Worm (Caenorhabditis elegans) whole organism, young adult: ENCODE measurements around the gene srh-214.

ENCODE experiments used
- B0019.2 ChIP-seq: fragments of 200-800 bp; sonication (Bioruptor generic); conservative IDR thresholded peaks from 2 replicates; pipeline ENCODE4 v1.3.6; 2022; ENCODE audit warnings: missing genetic modification reagents, missing genetic modification characterization, missing compliant biosample characterization
- F10E7.11 ChIP-seq: sonication (generic microtip); optimal IDR thresholded peaks from 2 replicates; lab custom pipeline; 2017; ENCODE audit warnings: mild to moderate bottlenecking, missing genetic modification characterization, moderate library complexity, missing compliant biosample characterization
- F22D6.2 ChIP-seq: sonication (generic microtip); optimal IDR thresholded peaks from 2 replicates; lab custom pipeline; 2016; ENCODE audit warnings: mild to moderate bottlenecking, missing genetic modification characterization, missing compliant biosample characterization
- F52B5.7 ChIP-seq: sonication (generic microtip); optimal IDR thresholded peaks from 2 replicates; lab custom pipeline; 2016; ENCODE audit warnings: mild to moderate bottlenecking, missing genetic modification characterization, missing compliant biosample characterization
- F57C9.4 ChIP-seq: sonication (generic microtip); optimal IDR thresholded peaks from 2 replicates; lab custom pipeline; 2017; ENCODE audit warnings: mild to moderate bottlenecking, missing genetic modification characterization, missing compliant biosample characterization
- T07F8.4 ChIP-seq: sonication (generic microtip); optimal IDR thresholded peaks from 2 replicates; lab custom pipeline; 2016; ENCODE audit warnings: mild to moderate bottlenecking, missing genetic modification characterization, moderate library complexity, missing compliant biosample characterization
- Y53G8AR.9 ChIP-seq: fragments of 200-800 bp; sonication (Bioruptor generic); conservative IDR thresholded peaks from 2 replicates; pipeline ENCODE4 v1.3.6; 2022; ENCODE audit warnings: missing genetic modification reagents, missing genetic modification characterization, missing compliant biosample characterization
- Y79H2A.3 ChIP-seq: fragments of 200-800 bp; sonication (Bioruptor generic); conservative IDR thresholded peaks from 2 replicates; pipeline ENCODE4 v1.3.6; 2022; ENCODE audit warnings: missing genetic modification reagents, missing genetic modification characterization, missing compliant biosample characterization
- ama-1 ChIP-seq, 3 experiments: fragments of 150-350 bp in 1 of 3; sonication (generic microtip) in 2 of 3; optimal IDR thresholded peaks; 2 replicates each; lab custom pipeline; 2014 to 2018; ENCODE audit warnings: missing biosample characterization in 2 of 3, missing genetic modification characterization in 2 of 3, missing genetic modification reagents in 2 of 3
- atf-7 ChIP-seq: sonication (generic microtip); optimal IDR thresholded peaks from 2 replicates; lab custom pipeline; 2017; ENCODE audit warnings: mild to moderate bottlenecking, missing genetic modification characterization, missing compliant biosample characterization
- athp-1 ChIP-seq: sonication (generic microtip); optimal IDR thresholded peaks from 2 replicates; lab custom pipeline; 2017; ENCODE audit warnings: mild to moderate bottlenecking, missing genetic modification characterization, missing compliant biosample characterization
- attf-6 ChIP-seq: fragments of 200-800 bp; sonication (Bioruptor generic); IDR thresholded peaks from 2 replicates; pipeline ENCODE4 v1.3.6; 2022; ENCODE audit warnings: missing genetic modification reagents, missing genetic modification characterization, missing compliant biosample characterization
- bed-1 ChIP-seq: fragments of 200-800 bp; sonication (Bioruptor generic); IDR thresholded peaks from 2 replicates; pipeline ENCODE4 v1.3.6; 2022; ENCODE audit warnings: missing genetic modification reagents, missing genetic modification characterization, missing compliant biosample characterization
- bed-2 ChIP-seq: fragments of 200-800 bp; sonication (Bioruptor generic); IDR thresholded peaks from 2 replicates; pipeline ENCODE4 v1.3.6; 2022; ENCODE audit warnings: missing genetic modification reagents, missing genetic modification characterization, missing compliant biosample characterization
- ccch-3 ChIP-seq: fragments of 200-800 bp; sonication (Bioruptor generic); optimal IDR thresholded peaks from 2 replicates; lab custom pipeline; 2018; ENCODE audit warnings: mild to moderate bottlenecking, missing genetic modification characterization, missing compliant biosample characterization
- cebp-2 ChIP-seq: fragments of 200-800 bp; sonication (Bioruptor generic); IDR thresholded peaks from 2 replicates; pipeline ENCODE4 v1.3.6; 2022; ENCODE audit warnings: missing genetic modification characterization, missing compliant biosample characterization
- efl-1 ChIP-seq: fragments of 150-350 bp; optimal IDR thresholded peaks from 2 replicates; lab custom pipeline; 2014; ENCODE audit warnings: missing biosample characterization, missing genetic modification reagents, missing genetic modification characterization
- gei-17 ChIP-seq: fragments of 200-800 bp; sonication (Bioruptor generic); optimal IDR thresholded peaks from 2 replicates; lab custom pipeline; 2018; ENCODE audit warnings: mild to moderate bottlenecking, missing genetic modification characterization, missing compliant biosample characterization
- hlh-26 ChIP-seq: fragments of 200-800 bp; sonication (Bioruptor generic); conservative IDR thresholded peaks from 2 replicates; pipeline ENCODE4 v1.3.6; 2022; ENCODE audit warnings: missing genetic modification reagents, missing genetic modification characterization, missing compliant biosample characterization
- hsf-1 ChIP-seq: fragments of 200-800 bp; sonication (Bioruptor generic); IDR thresholded peaks from 2 replicates; pipeline ENCODE4 v1.3.6; 2022; ENCODE audit warnings: missing genetic modification reagents, missing genetic modification characterization, missing compliant biosample characterization
- let-526 ChIP-seq: fragments of 200-800 bp; sonication (Bioruptor generic); IDR thresholded peaks from 2 replicates; pipeline ENCODE4 v1.3.6; 2022; ENCODE audit warnings: missing genetic modification reagents, missing genetic modification characterization, missing compliant biosample characterization
- lin-26 ChIP-seq: fragments of 200-800 bp; sonication (Bioruptor generic); IDR thresholded peaks from 2 replicates; pipeline ENCODE4 v1.3.6; 2022; ENCODE audit warnings: missing genetic modification reagents, missing genetic modification characterization, missing compliant biosample characterization
- lin-54 ChIP-seq: fragments of 200-800 bp; sonication (Bioruptor generic); optimal IDR thresholded peaks from 2 replicates; lab custom pipeline; 2018; ENCODE audit warnings: mild to moderate bottlenecking, missing genetic modification characterization, missing compliant biosample characterization
- lir-1 ChIP-seq: fragments of 200-800 bp; sonication (Bioruptor generic); conservative IDR thresholded peaks from 2 replicates; pipeline ENCODE4 v1.3.6; 2022; ENCODE audit warnings: missing genetic modification reagents, missing genetic modification characterization, missing compliant biosample characterization
- lsl-1 ChIP-seq: fragments of 200-800 bp; sonication (Bioruptor generic); optimal IDR thresholded peaks from 2 replicates; lab custom pipeline; 2018; ENCODE audit warnings: mild to moderate bottlenecking, missing genetic modification characterization, moderate library complexity, missing compliant biosample characterization
- madf-6 ChIP-seq: fragments of 200-800 bp; sonication (Bioruptor generic); IDR thresholded peaks from 2 replicates; pipeline ENCODE4 v1.3.6; 2022; ENCODE audit warnings: missing genetic modification reagents, missing genetic modification characterization, missing compliant biosample characterization
- mcd-1 ChIP-seq: fragments of 200-800 bp; sonication (Bioruptor generic); IDR thresholded peaks from 2 replicates; pipeline ENCODE4 v1.3.6; 2022; ENCODE audit warnings: missing genetic modification reagents, missing genetic modification characterization, missing compliant biosample characterization
- nfya-1 ChIP-seq: sonication (generic microtip); optimal IDR thresholded peaks from 2 replicates; lab custom pipeline; 2017; ENCODE audit warnings: antibody characterized with exemption, missing compliant biosample characterization, missing genetic modification characterization, borderline replicate concordance; ENCODE audit not compliant: insufficient read depth
- nfyb-1 ChIP-seq: fragments of 200-800 bp; sonication (Bioruptor generic); IDR thresholded peaks from 2 replicates; pipeline ENCODE4 v1.3.6; 2022; ENCODE audit warnings: missing genetic modification reagents, missing genetic modification characterization, missing compliant biosample characterization
- nhr-120 ChIP-seq: fragments of 200-800 bp; sonication (Bioruptor generic); IDR thresholded peaks from 2 replicates; pipeline ENCODE4 v1.3.6; 2022; ENCODE audit warnings: missing genetic modification characterization, missing compliant biosample characterization
- nhr-27 ChIP-seq: fragments of 200-800 bp; sonication (Bioruptor generic); optimal IDR thresholded peaks from 2 replicates; lab custom pipeline; 2018; ENCODE audit warnings: mild to moderate bottlenecking, missing genetic modification characterization, moderate library complexity, missing compliant biosample characterization
- nhr-80 ChIP-seq: sonication (generic microtip); optimal IDR thresholded peaks from 2 replicates; lab custom pipeline; 2016; ENCODE audit warnings: missing genetic modification characterization, missing compliant biosample characterization
- pbrm-1 ChIP-seq: fragments of 200-800 bp; sonication (Bioruptor generic); IDR thresholded peaks from 2 replicates; pipeline ENCODE4 v1.3.6; 2022; ENCODE audit warnings: missing genetic modification reagents, missing genetic modification characterization, missing compliant biosample characterization
- rcor-1 ChIP-seq: fragments of 200-800 bp; sonication (Bioruptor generic); IDR thresholded peaks from 2 replicates; pipeline ENCODE4 v1.3.6; 2022; ENCODE audit warnings: missing genetic modification reagents, missing genetic modification characterization, missing compliant biosample characterization
- repo-1 ChIP-seq: sonication (generic microtip); optimal IDR thresholded peaks from 2 replicates; lab custom pipeline; 2017; ENCODE audit warnings: mild to moderate bottlenecking, missing genetic modification characterization, missing compliant biosample characterization
- sdz-38 ChIP-seq: sonication (generic microtip); optimal IDR thresholded peaks from 2 replicates; lab custom pipeline; 2016; ENCODE audit warnings: missing genotype, missing genetic modification characterization, missing compliant biosample characterization
- snpc-1.1 ChIP-seq: sonication (generic microtip); optimal IDR thresholded peaks from 2 replicates; lab custom pipeline; 2017; ENCODE audit warnings: missing genetic modification characterization, mild to moderate bottlenecking, missing compliant biosample characterization, antibody characterized with exemption, moderate library complexity, missing genotype, missing genetic modification reagents; ENCODE audit not compliant: insufficient read depth
- snpc-1.3 ChIP-seq: sonication (generic microtip); optimal IDR thresholded peaks from 2 replicates; lab custom pipeline; 2017; ENCODE audit warnings: missing genetic modification characterization, mild to moderate bottlenecking, missing compliant biosample characterization, antibody characterized with exemption, moderate library complexity, missing genotype, missing genetic modification reagents; ENCODE audit not compliant: insufficient read depth
- sptf-2 ChIP-seq: fragments of 200-800 bp; sonication (Bioruptor generic); optimal IDR thresholded peaks from 2 replicates; lab custom pipeline; 2018; ENCODE audit warnings: mild to moderate bottlenecking, missing genetic modification characterization, missing compliant biosample characterization
- tlf-1 ChIP-seq: fragments of 200-800 bp; sonication (Bioruptor generic); optimal IDR thresholded peaks from 2 replicates; lab custom pipeline; 2018; ENCODE audit warnings: mild to moderate bottlenecking, missing genetic modification characterization, missing compliant biosample characterization
- ztf-26 ChIP-seq: sonication (generic microtip); optimal IDR thresholded peaks from 2 replicates; lab custom pipeline; 2017; ENCODE audit warnings: missing genetic modification characterization, missing compliant biosample characterization

Gene srh-214

ce11 chrV:16814541-16815207 is 14.9 kb downstream of the srh-214 start (continued):
- TF ChIP-seq F22D6.2 (tag; lab: Kevin White, UChicago) (no peak), F10E7.11 (tag; lab: Kevin White, UChicago) (no peak), cebp-2 (GFP tag; lab: Robert Waterston, UW) (no peak), bed-1 (GFP tag; lab: Robert Waterston, UW) (no peak), lin-54 (GFP tag; lab: Kevin White, UChicago) (no peak), nhr-27 (tag; lab: Kevin White, UChicago) (no peak), athp-1 (tag; lab: Kevin White, UChicago) (no peak), F52B5.7 (tag; lab: Kevin White, UChicago) (no peak), ztf-26 (tag; lab: Kevin White, UChicago) (no peak), madf-6 (GFP tag; lab: Robert Waterston, UW) (peak; percentile 6; the same call in 1 of the 2 replicates), nhr-80 (tag; lab: Kevin White, UChicago) (no peak), lsl-1 (GFP tag; lab: Kevin White, UChicago) (no peak), B0019.2 (GFP tag; lab: Robert Waterston, UW) (no peak), sdz-38 (tag; lab: Kevin White, UChicago) (no peak), nfya-1 (tag; lab: Kevin White, UChicago) (no peak), Y53G8AR.9 (no peak), sptf-2 (GFP tag; lab: Kevin White, UChicago) (no peak), hlh-26 (no peak), atf-7 (no peak), rcor-1 (GFP tag; lab: Robert Waterston, UW) (no peak), T07F8.4 (no peak), tlf-1 (GFP tag; lab: Kevin White, UChicago) (no peak)

ce11 chrV:16812371-16812770 is 17.2 kb downstream of the srh-214 start:
- TF ChIP-seq mcd-1 (GFP tag; lab: Robert Waterston, UW): no peak
- no peak for TF ChIP-seq snpc-1.3 (tag; lab: Kevin White, UChicago)
- no peak for TF ChIP-seq hsf-1 (GFP tag; lab: Robert Waterston, UW)
- TF ChIP-seq Y79H2A.3 (GFP tag; lab: Robert Waterston, UW): no peak
- TF ChIP-seq madf-6 (GFP tag; lab: Robert Waterston, UW): no peak
- TF ChIP-seq nfyb-1 (GFP tag; lab: Robert Waterston, UW): peak; percentile 46; the same call in 1 of the 2 replicates
- TF ChIP-seq snpc-1.1 (tag; lab: Kevin White, UChicago): no peak
- no peak for TF ChIP-seq lin-26 (GFP tag; lab: Robert Waterston, UW)

- TF ChIP-seq bed-2 (no peak), ccch-3 (GFP tag; lab: Kevin White, UChicago) (no peak), pbrm-1 (no peak), let-526 (GFP tag; lab: Robert Waterston, UW) (no peak), nhr-120 (GFP tag; lab: Robert Waterston, UW) (no peak), F10E7.11 (tag; lab: Kevin White, UChicago) (no peak), attf-6 (no peak), F22D6.2 (tag; lab: Kevin White, UChicago) (no peak), gei-17 (GFP tag; lab: Kevin White, UChicago) (no peak), lir-1 (GFP tag; lab: Robert Waterston, UW) (no peak), ama-1 (optimal IDR thresholded peaks at IDR 0.05; lab: Kevin White, UChicago) (no peak), ama-1 (GFP tag; optimal IDR thresholded peaks at IDR 0.05; lab: Kevin White, UChicago) (no peak), repo-1 (no peak), F57C9.4 (tag; lab: Kevin White, UChicago) (no peak), efl-1 (GFP tag; lab: Kevin White, UChicago) (no peak)
These were observed 17.7 kb downstream of the srh-214 start for ce11 chrV:16811841-16812240.
